Worm (Caenorhabditis elegans) whole organism, mixed stage, embryonic: ENCODE data around the gene lsm-8.

Experiments
- blmp-1 ChIP-seq: fragments of 150-350 bp; optimal IDR thresholded peaks from 2 replicates; lab custom pipeline; 2014; ENCODE audit warnings: missing biosample characterization, missing genetic modification characterization
- ces-1 ChIP-seq: fragments of 150-350 bp; optimal IDR thresholded peaks from 2 replicates; lab custom pipeline; 2014; ENCODE audit warnings: missing biosample characterization, missing genetic modification reagents, missing genetic modification characterization
- cnd-1 ChIP-seq: fragments of 200-800 bp; sonication (Bioruptor generic); optimal IDR thresholded peaks from 2 replicates; lab custom pipeline; 2018; ENCODE audit warnings: mild to moderate bottlenecking, missing genetic modification characterization, missing compliant biosample characterization
- elt-3 ChIP-seq: fragments of 150-350 bp; optimal IDR thresholded peaks from 2 replicates; lab custom pipeline; 2014; ENCODE audit warnings: missing biosample characterization, missing genetic modification characterization
- hlh-1 ChIP-seq: fragments of 150-350 bp; optimal IDR thresholded peaks from 2 replicates; lab custom pipeline; 2014; ENCODE audit warnings: missing biosample characterization, missing genetic modification reagents, missing genetic modification characterization
- nhr-12 ChIP-seq: fragments of 150-350 bp; optimal IDR thresholded peaks from 2 replicates; lab custom pipeline; 2014; ENCODE audit warnings: missing biosample characterization, missing genetic modification characterization
- nhr-237 ChIP-seq: fragments of 150-350 bp; optimal IDR thresholded peaks from 2 replicates; lab custom pipeline; 2014; ENCODE audit warnings: missing biosample characterization, missing genetic modification characterization
- nhr-28 ChIP-seq: fragments of 150-350 bp; optimal IDR thresholded peaks from 2 replicates; lab custom pipeline; 2014; ENCODE audit warnings: missing biosample characterization, missing genetic modification characterization
- nhr-76 ChIP-seq: sonication (generic microtip); optimal IDR thresholded peaks from 2 replicates; lab custom pipeline; 2017; ENCODE audit warnings: missing biosample characterization, missing genetic modification characterization
- snpc-4 ChIP-seq: fragments of 150-350 bp; optimal IDR thresholded peaks from 2 replicates; lab custom pipeline; 2014; ENCODE audit warnings: missing biosample characterization, missing genetic modification characterization
- sptf-1 ChIP-seq: sonication (generic microtip); optimal IDR thresholded peaks from 2 replicates; lab custom pipeline; 2017; ENCODE audit warnings: mild to moderate bottlenecking, missing genetic modification characterization, moderate library complexity, missing compliant biosample characterization
- unc-120 ChIP-seq: sonication (generic microtip); optimal IDR thresholded peaks from 2 replicates; lab custom pipeline; 2017; ENCODE audit warnings: missing genetic modification characterization, missing compliant biosample characterization; ENCODE audit not compliant: poor library complexity, severe bottlenecking
- unc-39 ChIP-seq: fragments of 150-350 bp; optimal IDR thresholded peaks from 2 replicates; lab custom pipeline; 2014; ENCODE audit warnings: missing biosample characterization, missing genetic modification characterization

DNA sequence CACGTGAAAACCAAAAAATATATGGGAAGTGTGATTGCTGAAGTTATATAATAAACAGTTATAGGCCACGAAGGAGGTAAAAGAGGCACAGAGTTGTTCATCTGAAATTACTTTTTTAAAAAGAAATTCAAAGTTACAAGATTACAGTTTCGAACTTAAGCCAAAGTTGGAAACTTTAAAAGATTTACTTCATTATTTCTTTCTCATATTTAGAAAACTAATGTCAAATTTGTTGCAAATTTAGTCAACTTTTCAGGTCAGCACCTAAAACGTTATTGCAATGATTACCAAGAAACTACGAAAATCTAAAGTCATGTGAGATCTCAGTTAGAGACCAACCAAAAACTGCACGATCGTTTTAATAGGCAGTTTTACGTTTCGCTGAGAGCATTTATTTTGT, 22.7 kb upstream of the lsm-8 start, which contains the start of gene srv-25:
- TF ChIP-seq nhr-28 (tag; lab: Kevin White, UChicago) (no peak), blmp-1 (tag; lab: Kevin White, UChicago) (no peak), nhr-76 (no peak), ces-1 (no peak), sptf-1 (tag; lab: Kevin White, UChicago) (no peak), cnd-1 (tag; lab: Kevin White, UChicago) (no peak), unc-39 (tag; lab: Kevin White, UChicago) (no peak), elt-3 (no peak), unc-120 (no peak), nhr-12 (tag; lab: Kevin White, UChicago) (no peak), snpc-4 (no peak), hlh-1 (tag; lab: Kevin White, UChicago) (no peak), nhr-237 (no peak)
